Worm (Caenorhabditis elegans): ENCODE data around the gene gex-3.

DNA sequence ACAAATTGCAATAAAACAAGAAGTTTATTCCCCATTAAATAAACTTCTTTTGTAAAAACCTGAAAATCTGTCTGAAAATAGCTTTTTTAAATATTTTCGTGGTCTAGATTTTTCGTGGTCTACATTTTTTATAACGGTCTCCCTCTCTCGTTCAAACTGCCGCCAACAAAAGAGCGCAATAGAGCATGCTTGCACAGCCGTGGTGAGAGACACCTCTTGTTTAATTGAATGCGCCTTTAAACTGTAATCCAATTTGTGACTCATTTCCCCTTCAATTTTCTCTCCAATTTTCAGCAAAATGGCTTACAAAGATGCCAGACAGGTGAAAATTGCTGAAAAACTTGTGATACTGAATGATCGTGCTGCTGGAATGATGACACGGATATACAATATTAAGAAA is at the start of gene gex-3:
- TF ChIP-seq pqm-1 (tag; optimal IDR thresholded peaks at IDR 0.05) (no peak), dve-1 (tag; optimal IDR thresholded peaks at IDR 0.05; ENCODE audit: insufficient read depth) (peak; percentile 65), unc-130 (GFP tag; optimal IDR thresholded peaks at IDR 0.05) (peak; percentile 71), unc-62 (GFP tag; optimal IDR thresholded peaks at IDR 0.05 in 1 of 2) (peak in 1 of 2 experiments; percentile 78), unc-62 (tag; optimal IDR thresholded peaks at IDR 0.05) (no peak), hmg-1.1 (GFP tag; IDR thresholded peaks at IDR 0.05) (peak; percentile 65), ceh-20 (GFP tag; IDR thresholded peaks at IDR 0.05) (no peak)
